Worm (Caenorhabditis elegans) whole organism, early embryonic: ENCODE measurements around the gene clec-64.

Source experiments
- hnd-1 ChIP-seq: sonication (generic microtip); optimal IDR thresholded peaks from 2 replicates; lab custom pipeline; 2016; ENCODE audit warnings: missing genetic modification characterization, missing compliant biosample characterization
- tra-4 ChIP-seq: sonication (generic microtip); optimal IDR thresholded peaks from 2 replicates; lab custom pipeline; 2017; ENCODE audit warnings: missing genetic modification characterization, missing compliant biosample characterization

DNA sequence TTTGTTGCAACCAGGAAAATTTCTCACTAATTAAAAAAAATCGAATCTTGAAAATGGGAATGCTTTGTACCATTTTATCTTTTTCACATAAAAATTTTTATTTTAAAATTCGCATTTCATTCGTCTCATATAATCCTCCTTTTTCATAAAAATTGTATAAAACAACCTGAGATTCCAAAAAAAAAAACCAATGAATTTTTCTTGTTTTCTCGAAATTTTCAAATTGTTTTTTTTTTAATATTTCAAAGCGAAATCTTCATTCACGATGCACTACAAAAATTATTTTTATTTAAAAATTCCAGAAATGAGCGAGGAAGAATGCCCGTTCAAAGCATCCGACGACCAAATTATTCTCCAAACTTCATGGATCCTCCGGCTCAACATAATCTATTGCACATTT lies 13.1 kb upstream of the clec-64 start, which contains the start of gene sra-14:
- TF ChIP-seq hnd-1 (tag; lab: Kevin White, UChicago) (no peak), tra-4 (tag; lab: Kevin White, UChicago) (no peak)
